Worm (Caenorhabditis elegans) whole organism, young adult: ENCODE data around the gene C05C10.7.

Source experiments
- F33H1.4 ChIP-seq: fragments of 200-800 bp; sonication (Bioruptor generic); IDR thresholded peaks from 2 replicates; pipeline ENCODE4 v1.3.6; 2022; ENCODE audit warnings: missing genetic modification reagents, missing genetic modification characterization, missing compliant biosample characterization
- F55B11.4 ChIP-seq: sonication (generic microtip); optimal IDR thresholded peaks from 2 replicates; lab custom pipeline; 2016; ENCODE audit warnings: missing compliant biosample characterization, missing genetic modification characterization, borderline replicate concordance; ENCODE audit not compliant: insufficient read depth
- F57C9.4 ChIP-seq: sonication (generic microtip); optimal IDR thresholded peaks from 2 replicates; lab custom pipeline; 2017; ENCODE audit warnings: mild to moderate bottlenecking, missing genetic modification characterization, missing compliant biosample characterization
- K12H6.12 ChIP-seq: fragments of 200-800 bp; sonication (Bioruptor generic); optimal IDR thresholded peaks from 2 replicates; lab custom pipeline; 2018; ENCODE audit warnings: mild to moderate bottlenecking, missing genetic modification characterization, missing compliant biosample characterization
- Y79H2A.3 ChIP-seq: fragments of 200-800 bp; sonication (Bioruptor generic); conservative IDR thresholded peaks from 2 replicates; pipeline ENCODE4 v1.3.6; 2022; ENCODE audit warnings: missing genetic modification reagents, missing genetic modification characterization, missing compliant biosample characterization
- Y95B8A.8 ChIP-seq: fragments of 200-800 bp; sonication (Bioruptor generic); IDR thresholded peaks from 2 replicates; pipeline ENCODE4 v1.3.6; 2022; ENCODE audit warnings: missing genetic modification reagents, missing genetic modification characterization, missing compliant biosample characterization
- akir-1 ChIP-seq: fragments of 200-800 bp; sonication (Bioruptor generic); optimal IDR thresholded peaks from 2 replicates; lab custom pipeline; 2018; ENCODE audit warnings: mild to moderate bottlenecking, missing genetic modification characterization, moderate library complexity, missing compliant biosample characterization
- athp-1 ChIP-seq: sonication (generic microtip); optimal IDR thresholded peaks from 2 replicates; lab custom pipeline; 2017; ENCODE audit warnings: mild to moderate bottlenecking, missing genetic modification characterization, missing compliant biosample characterization
- cebp-2 ChIP-seq: fragments of 200-800 bp; sonication (Bioruptor generic); IDR thresholded peaks from 2 replicates; pipeline ENCODE4 v1.3.6; 2022; ENCODE audit warnings: missing genetic modification characterization, missing compliant biosample characterization
- ceh-27 ChIP-seq: fragments of 200-800 bp; sonication (Bioruptor generic); optimal IDR thresholded peaks from 2 replicates; lab custom pipeline; 2018; ENCODE audit warnings: mild to moderate bottlenecking, missing genetic modification characterization, moderate library complexity, missing compliant biosample characterization
- chd-7 ChIP-seq: sonication (generic microtip); optimal IDR thresholded peaks from 2 replicates; lab custom pipeline; 2016; ENCODE audit warnings: mild to moderate bottlenecking, missing genetic modification characterization, moderate library complexity, missing compliant biosample characterization
- egl-18 ChIP-seq: fragments of 200-800 bp; sonication (Bioruptor generic); IDR thresholded peaks from 2 replicates; pipeline ENCODE4 v1.3.6; 2022; ENCODE audit warnings: missing genetic modification reagents, missing genetic modification characterization, missing compliant biosample characterization
- ets-4 ChIP-seq: fragments of 200-800 bp; sonication (Bioruptor generic); optimal IDR thresholded peaks from 2 replicates; lab custom pipeline; 2018; ENCODE audit warnings: mild to moderate bottlenecking, missing genetic modification characterization, missing compliant biosample characterization
- fkh-3 ChIP-seq: sonication (generic microtip); optimal IDR thresholded peaks from 2 replicates; lab custom pipeline; 2016; ENCODE audit warnings: mild to moderate bottlenecking, missing genetic modification characterization, missing compliant biosample characterization
- hlh-12 ChIP-seq: sonication (generic microtip); optimal IDR thresholded peaks from 2 replicates; lab custom pipeline; 2016; ENCODE audit warnings: missing genetic modification characterization, missing compliant biosample characterization
- hmg-1.2 ChIP-seq: fragments of 200-800 bp; sonication (Bioruptor generic); IDR thresholded peaks from 2 replicates; pipeline ENCODE4 v1.3.6; 2022; ENCODE audit warnings: missing genetic modification reagents, missing genetic modification characterization, missing compliant biosample characterization
- let-526 ChIP-seq: fragments of 200-800 bp; sonication (Bioruptor generic); IDR thresholded peaks from 2 replicates; pipeline ENCODE4 v1.3.6; 2022; ENCODE audit warnings: missing genetic modification reagents, missing genetic modification characterization, missing compliant biosample characterization
- let-607 ChIP-seq, 2 experiments: fragments of 200-800 bp in 1 of 2; sonication (Bioruptor generic) in 1 of 2; sonication (generic microtip) in 1 of 2; optimal IDR thresholded peaks; 2 replicates each; lab custom pipeline; 2016 to 2018; ENCODE audit warnings: mild to moderate bottlenecking in 2 of 2, missing compliant biosample characterization in 2 of 2, missing genetic modification characterization in 2 of 2, moderate library complexity in 2 of 2, missing genotype in 1 of 2
- lin-40 ChIP-seq: sonication (generic microtip); optimal IDR thresholded peaks from 2 replicates; lab custom pipeline; 2016; ENCODE audit warnings: missing genetic modification characterization, mild to moderate bottlenecking, missing compliant biosample characterization, missing genotype, missing genetic modification reagents
- lsy-27 ChIP-seq: sonication (generic microtip); optimal IDR thresholded peaks from 2 replicates; lab custom pipeline; 2017; ENCODE audit warnings: missing genetic modification characterization, mild to moderate bottlenecking, missing compliant biosample characterization, antibody characterized with exemption, missing genotype, borderline replicate concordance; ENCODE audit not compliant: insufficient read depth
- madf-3 ChIP-seq: fragments of 200-800 bp; sonication (Bioruptor generic); IDR thresholded peaks from 2 replicates; pipeline ENCODE4 v1.3.6; 2022; ENCODE audit warnings: missing genetic modification reagents, missing genetic modification characterization, missing compliant biosample characterization
- madf-6 ChIP-seq: fragments of 200-800 bp; sonication (Bioruptor generic); IDR thresholded peaks from 2 replicates; pipeline ENCODE4 v1.3.6; 2022; ENCODE audit warnings: missing genetic modification reagents, missing genetic modification characterization, missing compliant biosample characterization
- madf-8 ChIP-seq: fragments of 200-800 bp; sonication (Bioruptor generic); conservative IDR thresholded peaks from 2 replicates; pipeline ENCODE4 v1.3.6; 2022; ENCODE audit warnings: missing genetic modification reagents, missing genetic modification characterization, missing compliant biosample characterization
- nfya-1 ChIP-seq: sonication (generic microtip); optimal IDR thresholded peaks from 2 replicates; lab custom pipeline; 2017; ENCODE audit warnings: antibody characterized with exemption, missing compliant biosample characterization, missing genetic modification characterization, borderline replicate concordance; ENCODE audit not compliant: insufficient read depth
- nfyb-1 ChIP-seq: fragments of 200-800 bp; sonication (Bioruptor generic); IDR thresholded peaks from 2 replicates; pipeline ENCODE4 v1.3.6; 2022; ENCODE audit warnings: missing genetic modification reagents, missing genetic modification characterization, missing compliant biosample characterization
- nhr-120 ChIP-seq: fragments of 200-800 bp; sonication (Bioruptor generic); IDR thresholded peaks from 2 replicates; pipeline ENCODE4 v1.3.6; 2022; ENCODE audit warnings: missing genetic modification characterization, missing compliant biosample characterization
- nhr-27 ChIP-seq: fragments of 200-800 bp; sonication (Bioruptor generic); optimal IDR thresholded peaks from 2 replicates; lab custom pipeline; 2018; ENCODE audit warnings: mild to moderate bottlenecking, missing genetic modification characterization, moderate library complexity, missing compliant biosample characterization
- nhr-80 ChIP-seq: sonication (generic microtip); optimal IDR thresholded peaks from 2 replicates; lab custom pipeline; 2016; ENCODE audit warnings: missing genetic modification characterization, missing compliant biosample characterization
- rec-8 ChIP-seq, 2 experiments: sonication (generic microtip); optimal IDR thresholded peaks; 2 replicates each; lab custom pipeline; 2016; ENCODE audit warnings: mild to moderate bottlenecking in 2 of 2, missing genetic modification characterization in 2 of 2, missing genetic modification reagents in 2 of 2, missing genotype in 2 of 2, missing biosample characterization in 1 of 2, missing compliant biosample characterization in 1 of 2, moderate library complexity in 1 of 2
- repo-1 ChIP-seq: sonication (generic microtip); optimal IDR thresholded peaks from 2 replicates; lab custom pipeline; 2017; ENCODE audit warnings: mild to moderate bottlenecking, missing genetic modification characterization, missing compliant biosample characterization
- rpc-1 ChIP-seq, 2 experiments: fragments of 150-350 bp in 1 of 2; sonication (generic microtip) in 1 of 2; optimal IDR thresholded peaks; 2 replicates each; lab custom pipeline; 2014 to 2018; ENCODE audit warnings: missing biosample characterization in 1 of 2, missing genetic modification characterization in 1 of 2, missing genetic modification reagents in 1 of 2, missing genotype in 1 of 2
- snpc-1.3 ChIP-seq: sonication (generic microtip); optimal IDR thresholded peaks from 2 replicates; lab custom pipeline; 2017; ENCODE audit warnings: missing genetic modification characterization, mild to moderate bottlenecking, missing compliant biosample characterization, antibody characterized with exemption, moderate library complexity, missing genotype, missing genetic modification reagents; ENCODE audit not compliant: insufficient read depth
- somi-1 ChIP-seq: fragments of 200-800 bp; sonication (Bioruptor generic); optimal IDR thresholded peaks from 2 replicates; lab custom pipeline; 2018; ENCODE audit warnings: mild to moderate bottlenecking, missing genetic modification characterization, missing compliant biosample characterization
- sptf-2 ChIP-seq: fragments of 200-800 bp; sonication (Bioruptor generic); optimal IDR thresholded peaks from 2 replicates; lab custom pipeline; 2018; ENCODE audit warnings: mild to moderate bottlenecking, missing genetic modification characterization, missing compliant biosample characterization
- tbp1 ChIP-seq: fragments of 200-800 bp; sonication (Bioruptor generic); optimal IDR thresholded peaks from 2 replicates; lab custom pipeline; 2018; ENCODE audit warnings: mild to moderate bottlenecking, missing genetic modification characterization, missing compliant biosample characterization
- tbx-9 ChIP-seq: sonication (generic microtip); optimal IDR thresholded peaks from 2 replicates; lab custom pipeline; 2016; ENCODE audit warnings: borderline replicate concordance, missing genetic modification characterization, inconsistent platforms, missing compliant biosample characterization
- unc-62 ChIP-seq: fragments of 150-350 bp; optimal IDR thresholded peaks from 2 replicates; lab custom pipeline; 2014; ENCODE audit warnings: missing biosample characterization, missing genetic modification reagents, missing genetic modification characterization
- zim-3 ChIP-seq: sonication (generic microtip); optimal IDR thresholded peaks from 2 replicates; lab custom pipeline; 2017; ENCODE audit warnings: mild to moderate bottlenecking, missing genetic modification characterization, moderate library complexity, missing compliant biosample characterization
- ztf-18 ChIP-seq: sonication (generic microtip); optimal IDR thresholded peaks from 2 replicates; lab custom pipeline; 2016; ENCODE audit warnings: missing genotype, mild to moderate bottlenecking, missing genetic modification characterization, missing compliant biosample characterization
- ztf-26 ChIP-seq: sonication (generic microtip); optimal IDR thresholded peaks from 2 replicates; lab custom pipeline; 2017; ENCODE audit warnings: missing genetic modification characterization, missing compliant biosample characterization
- ztf-6 ChIP-seq: fragments of 200-800 bp; sonication (Bioruptor generic); IDR thresholded peaks from 2 replicates; pipeline ENCODE4 v1.3.6; 2022; ENCODE audit warnings: missing genetic modification reagents, missing genetic modification characterization, missing compliant biosample characterization

Gene C05C10.7

DNA sequence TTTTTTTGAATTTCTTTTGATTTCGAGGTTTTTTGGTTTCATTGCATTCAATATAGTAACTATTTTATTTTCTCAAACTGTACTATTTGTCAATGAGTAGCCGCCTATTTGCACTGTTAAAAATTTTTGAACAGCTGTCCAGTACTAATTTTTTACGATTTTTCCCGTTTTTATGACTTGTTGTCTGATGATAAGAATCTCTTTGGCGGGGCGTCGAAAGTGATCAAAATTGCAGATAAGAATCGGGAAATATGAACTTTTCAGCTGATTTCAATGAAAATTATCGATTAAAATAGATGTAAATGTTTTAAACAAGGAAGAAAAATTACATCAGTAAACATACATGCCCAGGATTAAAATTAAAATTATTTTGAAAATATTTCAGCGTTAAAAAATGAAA, 35.4 kb upstream of the C05C10.7 start:
- TF ChIP-seq nhr-120: no peak
- no peak for TF ChIP-seq lsy-27 (tag; lab: Kevin White, UChicago)
- no peak for TF ChIP-seq F55B11.4 (tag; lab: Kevin White, UChicago)
- TF ChIP-seq nhr-80 (tag; lab: Kevin White, UChicago): peak; percentile 70
- TF ChIP-seq hlh-12 (tag; lab: Kevin White, UChicago): no peak
- no peak for TF ChIP-seq sptf-2 (GFP tag; lab: Kevin White, UChicago)

DNA sequence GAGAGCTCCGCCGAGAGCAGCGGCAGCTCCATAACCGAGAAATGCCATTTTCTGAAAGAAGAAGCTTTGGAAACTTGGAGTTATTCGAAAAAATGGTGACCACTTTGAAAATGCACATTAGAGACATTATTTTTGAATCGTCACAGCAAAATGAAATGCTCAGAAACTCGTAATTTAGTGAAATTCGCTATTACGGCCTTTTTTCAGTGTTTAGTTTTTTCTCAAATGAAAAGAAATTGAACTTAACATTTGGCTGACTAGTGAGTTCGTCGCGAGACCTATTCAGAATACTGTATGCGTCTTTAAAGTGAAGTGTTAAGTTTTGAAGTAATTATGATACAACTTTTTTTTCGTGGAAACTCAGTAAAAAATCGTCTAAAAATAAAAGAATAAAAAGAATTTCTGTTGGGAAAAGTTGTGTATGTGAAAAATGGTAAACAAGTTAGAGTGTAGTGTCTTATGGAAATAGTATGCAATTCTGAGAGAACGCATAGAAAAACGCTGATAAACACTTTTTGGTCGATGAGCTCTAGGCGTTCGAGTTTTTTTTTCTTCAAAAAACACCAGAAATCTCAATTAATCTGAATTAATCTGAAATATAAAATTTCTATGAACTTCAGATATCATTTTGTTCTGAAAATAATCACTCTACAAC, 31.8 kb upstream of the C05C10.7 start, which contains the start of gene R53.5:
R53.5 (minus strand) TSS at position 51 of the 655 bp plus-strand sequence.
- TF ChIP-seq unc-62 (GFP tag; lab: Kevin White, UChicago) (no peak), F57C9.4 (no peak), lin-40 (tag; lab: Kevin White, UChicago) (no peak), hmg-1.2 (GFP tag; lab: Robert Waterston, UW) (peak; percentile 73), F55B11.4 (tag; lab: Kevin White, UChicago) (no peak), rec-8 (tag; optimal IDR thresholded peaks at IDR 0.05; lab: Kevin White, UChicago) (peak in 1 of 2 experiments; percentile 10), let-526 (GFP tag; lab: Robert Waterston, UW) (no peak), K12H6.12 (tag; lab: Kevin White, UChicago) (peak; percentile 19), nfyb-1 (0 out of 2 replicates have a peak, but pooled peaks have one; percentile 10), snpc-1.3 (tag; lab: Kevin White, UChicago) (peak; percentile 4)

- TF ChIP-seq akir-1 (GFP tag; lab: Kevin White, UChicago) (no peak), madf-8 (peak; percentile 19; the same call in 1 of the 2 replicates), ceh-27 (GFP tag; lab: Kevin White, UChicago) (peak; percentile 76), nhr-80 (tag; lab: Kevin White, UChicago) (peak; percentile 20), ztf-26 (no peak), chd-7 (no peak), tbp1 (peak; percentile 17), tbx-9 (tag; lab: Kevin White, UChicago) (no peak), F33H1.4 (GFP tag; lab: Robert Waterston, UW) (peak; percentile 88), F55B11.4 (tag; lab: Kevin White, UChicago) (no peak), lin-40 (tag; lab: Kevin White, UChicago) (no peak), madf-3 (GFP tag; lab: Robert Waterston, UW) (no peak), cebp-2 (GFP tag; lab: Robert Waterston, UW) (no peak), rpc-1 (optimal IDR thresholded peaks at IDR 0.05; lab: Kevin White, UChicago) (no peak), rpc-1 (tag; optimal IDR thresholded peaks at IDR 0.05; lab: Kevin White, UChicago) (no peak), somi-1 (no peak), ztf-18 (tag; lab: Kevin White, UChicago) (no peak), nhr-27 (tag; lab: Kevin White, UChicago) (no peak), athp-1 (tag; lab: Kevin White, UChicago) (no peak), egl-18 (GFP tag; lab: Robert Waterston, UW) (no peak), nfya-1 (tag; lab: Kevin White, UChicago) (no peak), zim-3 (tag; lab: Kevin White, UChicago) (no peak), ets-4 (GFP tag; lab: Kevin White, UChicago) (no peak), let-607 (tag; optimal IDR thresholded peaks at IDR 0.05; lab: Kevin White, UChicago) (no peak), ztf-6 (GFP tag; lab: Robert Waterston, UW) (peak; percentile 36; the same call in 1 of the 2 replicates), Y95B8A.8 (GFP tag; lab: Robert Waterston, UW) (no peak), Y79H2A.3 (GFP tag; lab: Robert Waterston, UW) (no peak), repo-1 (tag; lab: Kevin White, UChicago) (no peak), fkh-3 (tag; lab: Kevin White, UChicago) (no peak), madf-6 (peak; percentile 62)
Observed at ce11 chrII:9967999-9968706, 29.4 kb upstream of the C05C10.7 start, which contains the start of the genes R53.4 and psf-1. Gene R53.4, minus strand, starts transcription at chrII:9968049. Gene psf-1, plus strand, starts transcription at chrII:9968673.
